Worm (Caenorhabditis elegans): ENCODE measurements around the gene F45E1.4.

F45E1.4 gene

DNA sequence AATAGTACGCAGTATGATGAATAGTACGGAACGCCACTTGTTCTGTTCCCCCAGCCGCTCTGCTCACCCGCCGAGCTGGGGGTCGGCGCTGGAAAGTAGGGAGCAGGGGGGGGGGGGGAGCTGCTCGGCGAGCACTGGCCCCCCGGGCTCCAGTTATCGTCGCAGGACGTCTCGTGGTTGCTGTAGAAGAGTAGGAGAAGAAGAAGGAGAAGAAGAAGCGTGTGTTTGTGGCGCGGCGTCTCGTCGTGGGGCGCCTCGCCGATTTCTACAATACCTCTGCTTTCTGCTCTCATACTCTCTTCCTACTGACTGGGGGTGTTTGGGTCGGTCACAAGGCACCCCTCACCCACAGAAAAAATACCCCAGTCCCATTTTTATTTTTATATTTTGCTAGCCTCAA lies 31.5 kb downstream of the F45E1.4 start:
- TF ChIP-seq ttx-3 (tag; optimal IDR thresholded peaks at IDR 0.05), result no peak
- TF ChIP-seq hlh-13 (GFP tag; optimal IDR thresholded peaks at IDR 0.05), result no peak
- no peak for TF ChIP-seq ceh-14 (tag; optimal IDR thresholded peaks at IDR 0.05)
- no peak for TF ChIP-seq F13H6.1 (tag; optimal IDR thresholded peaks at IDR 0.05)
- no peak for TF ChIP-seq nhr-232 (tag; optimal IDR thresholded peaks at IDR 0.05)
- TF ChIP-seq tbx-7 (tag; optimal IDR thresholded peaks at IDR 0.05), result no peak
- no peak for TF ChIP-seq Y22D7AL.16 (tag; optimal IDR thresholded peaks at IDR 0.05)
- no peak for TF ChIP-seq mec-3 (tag; optimal IDR thresholded peaks at IDR 0.05; ENCODE audit: borderline replicate concordance)
- no peak for TF ChIP-seq unc-86 (tag; optimal IDR thresholded peaks at IDR 0.05)
- no peak for TF ChIP-seq ceh-45 (GFP tag; IDR thresholded peaks at IDR 0.05)
- no peak for TF ChIP-seq fkh-10 (GFP tag; optimal IDR thresholded peaks at IDR 0.05)
- no peak for TF ChIP-seq ama-1 (optimal IDR thresholded peaks at IDR 0.05)
- no peak for TF ChIP-seq ceh-24 (tag; optimal IDR thresholded peaks at IDR 0.05)
- TF ChIP-seq hlh-15 (tag; optimal IDR thresholded peaks at IDR 0.05), result no peak
- TF ChIP-seq K09A11.1 (tag; optimal IDR thresholded peaks at IDR 0.05; ENCODE audit: insufficient read depth), result no peak
- TF ChIP-seq pag-3 (tag; optimal IDR thresholded peaks at IDR 0.05; ENCODE audit: borderline replicate concordance), result no peak

- TF ChIP-seq ahr-1 (tag; optimal IDR thresholded peaks at IDR 0.05) (no peak), tbx-7 (tag; optimal IDR thresholded peaks at IDR 0.05) (no peak), unc-86 (tag; optimal IDR thresholded peaks at IDR 0.05) (no peak), nhr-11 (tag; optimal IDR thresholded peaks at IDR 0.05) (no peak), gmeb-2 (tag; optimal IDR thresholded peaks at IDR 0.05) (no peak), madf-2 (tag; optimal IDR thresholded peaks at IDR 0.05) (no peak), pag-3 (tag; optimal IDR thresholded peaks at IDR 0.05; ENCODE audit: borderline replicate concordance) (no peak), hlh-15 (tag; optimal IDR thresholded peaks at IDR 0.05) (no peak), dmd-4 (tag; optimal IDR thresholded peaks at IDR 0.05; ENCODE audit: borderline replicate concordance) (no peak)
Measured at ce11 chrX:8017759-8018158, 32.0 kb downstream of the F45E1.4 start, which contains the start of gene C34D10.5. C34D10.5 (plus strand) TSS chrX:8018027.

DNA sequence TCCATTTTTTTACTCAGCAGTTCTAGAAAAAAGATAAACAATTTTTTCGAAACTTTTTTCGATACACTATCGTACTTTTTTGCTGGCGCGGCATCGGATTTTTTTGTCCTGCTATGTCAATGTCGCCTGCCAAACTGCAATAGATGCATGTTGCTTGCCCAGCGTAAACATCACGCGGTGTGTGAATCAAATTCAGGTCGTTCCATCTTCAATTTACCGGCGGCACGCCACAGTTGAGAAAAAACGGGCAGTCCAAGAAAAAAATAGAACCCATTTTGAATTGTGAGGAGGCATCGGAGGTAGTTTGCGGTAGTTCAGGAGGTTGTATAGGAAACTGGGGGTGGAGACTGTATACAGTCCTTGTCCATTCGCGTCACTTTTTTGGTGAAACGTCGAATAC lies 32.7 kb downstream of the F45E1.4 start:
- TF ChIP-seq pat-9 (tag; optimal IDR thresholded peaks at IDR 0.05), result no peak
- no peak for TF ChIP-seq ama-1 (optimal IDR thresholded peaks at IDR 0.05)
- TF ChIP-seq pqm-1 (tag; optimal IDR thresholded peaks at IDR 0.05), result no peak

DNA sequence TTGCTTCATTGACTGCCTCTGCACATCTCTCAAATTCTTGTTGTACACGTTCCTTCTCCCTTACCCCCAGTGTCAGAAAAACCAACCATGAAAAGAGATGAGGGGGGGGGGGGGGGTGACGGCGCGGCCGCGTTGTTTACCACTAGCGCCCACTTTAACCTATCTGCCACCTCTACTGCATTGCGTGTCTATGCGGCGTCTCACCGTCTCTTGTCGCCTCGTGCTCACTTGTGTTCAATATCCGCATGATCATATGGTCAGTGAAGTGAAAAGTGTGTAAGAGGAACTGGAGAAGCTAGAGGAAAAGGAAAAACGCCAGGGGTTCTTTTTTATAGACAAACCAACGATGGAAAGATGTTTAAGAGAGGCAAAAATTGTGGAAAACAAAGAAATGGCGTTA lies 33.9 kb downstream of the F45E1.4 start:
- TF ChIP-seq ceh-22 (tag; optimal IDR thresholded peaks at IDR 0.05), result no peak
- TF ChIP-seq ceh-18 (tag; optimal IDR thresholded peaks at IDR 0.05), result peak; percentile 82
- peak; percentile 36 for TF ChIP-seq ceh-2 (tag; optimal IDR thresholded peaks at IDR 0.05)
- TF ChIP-seq ceh-31 (tag; optimal IDR thresholded peaks at IDR 0.05), result peak; percentile 65
- peak; percentile 68 for TF ChIP-seq pros-1 (tag; optimal IDR thresholded peaks at IDR 0.05)
- TF ChIP-seq pag-3 (tag; optimal IDR thresholded peaks at IDR 0.05; ENCODE audit: borderline replicate concordance), result no peak
- TF ChIP-seq T23F11.4 (GFP tag; optimal IDR thresholded peaks at IDR 0.05), result peak; percentile 49
- TF ChIP-seq ceh-19 (GFP tag; optimal IDR thresholded peaks at IDR 0.05), result peak; percentile 34
- no peak for TF ChIP-seq pat-9 (tag; optimal IDR thresholded peaks at IDR 0.05)
- TF ChIP-seq nhr-232 (tag; optimal IDR thresholded peaks at IDR 0.05), result no peak
- TF ChIP-seq tbx-7 (tag; optimal IDR thresholded peaks at IDR 0.05), result no peak
- TF ChIP-seq ref-2 (tag; optimal IDR thresholded peaks at IDR 0.05), result no peak
- no peak for TF ChIP-seq pha-2 (tag; optimal IDR thresholded peaks at IDR 0.05)
- TF ChIP-seq lim-6 (tag; optimal IDR thresholded peaks at IDR 0.05), result no peak
- TF ChIP-seq ama-1 (optimal IDR thresholded peaks at IDR 0.05), result no peak
- TF ChIP-seq hlh-30 (tag; optimal IDR thresholded peaks at IDR 0.05; ENCODE audit: insufficient read depth), result peak; percentile 90
- peak; percentile 37 for TF ChIP-seq sdc-2 (tag; optimal IDR thresholded peaks at IDR 0.05)
- TF ChIP-seq ceh-14 (tag; optimal IDR thresholded peaks at IDR 0.05), result peak; percentile 25
- peak; percentile 31 for TF ChIP-seq nfya-1 (tag; optimal IDR thresholded peaks at IDR 0.05)
- no peak for TF ChIP-seq hlh-6 (tag; optimal IDR thresholded peaks at IDR 0.05)
- peak; percentile 21 for TF ChIP-seq dve-1 (tag; optimal IDR thresholded peaks at IDR 0.05)
- TF ChIP-seq F13H6.1 (tag; optimal IDR thresholded peaks at IDR 0.05), result peak; percentile 62
- peak; percentile 66 for TF ChIP-seq tbx-2 (tag; optimal IDR thresholded peaks at IDR 0.05)
- TF ChIP-seq ceh-48 (tag; optimal IDR thresholded peaks at IDR 0.05), result no peak
- TF ChIP-seq syd-9 (tag; optimal IDR thresholded peaks at IDR 0.05), result no peak
- no peak for TF ChIP-seq elt-4 (tag; optimal IDR thresholded peaks at IDR 0.05)
- peak; percentile 24 for TF ChIP-seq ceh-34 (tag; optimal IDR thresholded peaks at IDR 0.05)
- TF ChIP-seq unc-55 (GFP tag; optimal IDR thresholded peaks at IDR 0.05), result peak; percentile 0

Data from whole organism, late embryonic.